Worm (Caenorhabditis elegans) whole organism, midembryonic: ENCODE results near the gene fbxb-92.

Source experiments
- T22C8.4 ChIP-seq: fragments of 200-800 bp; sonication (Bioruptor generic); IDR thresholded peaks from 2 replicates; pipeline ENCODE4 v1.3.6; 2022; ENCODE audit warnings: missing genetic modification characterization, missing compliant biosample characterization
- tab-1 ChIP-seq: fragments of 200-800 bp; sonication (Bioruptor generic); IDR thresholded peaks from 2 replicates; pipeline ENCODE4 v1.3.6; 2022; ENCODE audit warnings: missing genetic modification characterization, missing compliant biosample characterization
- ztf-23 ChIP-seq: fragments of 200-800 bp; sonication (Bioruptor generic); IDR thresholded peaks from 2 replicates; pipeline ENCODE4 v1.3.6; 2022; ENCODE audit warnings: missing genetic modification reagents, missing genetic modification characterization, missing compliant biosample characterization

DNA sequence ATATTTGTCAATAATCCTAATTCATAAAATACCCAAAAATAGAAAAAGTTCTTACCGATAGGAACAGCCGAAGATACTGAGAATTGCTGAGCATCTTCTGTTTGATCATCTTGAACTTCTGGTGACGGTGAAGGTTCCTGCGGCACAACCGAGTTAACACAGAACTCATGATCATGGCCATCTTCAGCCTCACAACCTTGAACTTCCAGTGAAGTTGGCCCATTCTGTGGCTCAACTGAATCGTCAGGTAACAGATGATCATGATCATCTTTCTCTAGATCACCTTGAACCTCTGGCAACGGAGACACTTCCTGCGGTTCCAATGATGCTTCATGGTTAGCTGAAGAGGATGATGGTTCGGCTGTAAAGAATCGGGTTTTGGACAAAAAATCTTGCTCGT is 24.3 kb upstream of the fbxb-92 start:
- no peak for TF ChIP-seq T22C8.4 (GFP tag; lab: Robert Waterston, UW)
- TF ChIP-seq ztf-23: no peak
- TF ChIP-seq tab-1 (GFP tag; lab: Robert Waterston, UW): no peak
